Worm (Caenorhabditis elegans) whole organism, mixed stage, embryonic: ENCODE results near the gene clec-50.

Experiments used
- blmp-1 ChIP-seq: fragments of 150-350 bp; optimal IDR thresholded peaks from 2 replicates; lab custom pipeline; 2014; ENCODE audit warnings: missing biosample characterization, missing genetic modification characterization
- ces-1 ChIP-seq: fragments of 150-350 bp; optimal IDR thresholded peaks from 2 replicates; lab custom pipeline; 2014; ENCODE audit warnings: missing biosample characterization, missing genetic modification reagents, missing genetic modification characterization
- elt-1 ChIP-seq: sonication (generic microtip); optimal IDR thresholded peaks from 2 replicates; lab custom pipeline; 2017; ENCODE audit warnings: missing genetic modification characterization, mild to moderate bottlenecking, missing compliant biosample characterization, antibody characterized with exemption, moderate library complexity, borderline replicate concordance; ENCODE audit not compliant: insufficient read depth
- elt-3 ChIP-seq: fragments of 150-350 bp; optimal IDR thresholded peaks from 2 replicates; lab custom pipeline; 2014; ENCODE audit warnings: missing biosample characterization, missing genetic modification characterization
- hlh-1 ChIP-seq: fragments of 150-350 bp; optimal IDR thresholded peaks from 2 replicates; lab custom pipeline; 2014; ENCODE audit warnings: missing biosample characterization, missing genetic modification reagents, missing genetic modification characterization
- mep-1 ChIP-seq: fragments of 150-350 bp; optimal IDR thresholded peaks from 2 replicates; lab custom pipeline; 2017; ENCODE audit warnings: missing biosample characterization, missing genetic modification reagents, missing genetic modification characterization, inconsistent platforms
- nhr-12 ChIP-seq: fragments of 150-350 bp; optimal IDR thresholded peaks from 2 replicates; lab custom pipeline; 2014; ENCODE audit warnings: missing biosample characterization, missing genetic modification characterization
- nhr-237 ChIP-seq: fragments of 150-350 bp; optimal IDR thresholded peaks from 2 replicates; lab custom pipeline; 2014; ENCODE audit warnings: missing biosample characterization, missing genetic modification characterization
- pha-4 ChIP-seq: fragments of 150-350 bp; optimal IDR thresholded peaks from 2 replicates; lab custom pipeline; 2018; ENCODE audit warnings: missing biosample characterization, missing genetic modification reagents, missing genetic modification characterization
- snpc-4 ChIP-seq: fragments of 150-350 bp; optimal IDR thresholded peaks from 2 replicates; lab custom pipeline; 2014; ENCODE audit warnings: missing biosample characterization, missing genetic modification characterization
- tbx-8 ChIP-seq: fragments of 200-800 bp; sonication (Bioruptor generic); optimal IDR thresholded peaks from 2 replicates; lab custom pipeline; 2018; ENCODE audit warnings: mild to moderate bottlenecking, missing genetic modification characterization, moderate library complexity, missing compliant biosample characterization
- unc-39 ChIP-seq: fragments of 150-350 bp; optimal IDR thresholded peaks from 2 replicates; lab custom pipeline; 2014; ENCODE audit warnings: missing biosample characterization, missing genetic modification characterization
- unc-62 ChIP-seq: fragments of 150-350 bp; optimal IDR thresholded peaks from 2 replicates; lab custom pipeline; 2014; ENCODE audit warnings: missing biosample characterization, missing genetic modification reagents, missing genetic modification characterization
- ztf-11 ChIP-seq: fragments of 150-350 bp; optimal IDR thresholded peaks from 2 replicates; lab custom pipeline; 2014; ENCODE audit warnings: missing biosample characterization, missing genetic modification characterization

- no peak for TF ChIP-seq snpc-4 (tag; lab: Kevin White, UChicago)
- no peak for TF ChIP-seq elt-1
- TF ChIP-seq ztf-11 (tag; lab: Kevin White, UChicago), result no peak
- no peak for TF ChIP-seq pha-4 (tag; lab: Kevin White, UChicago)
- no peak for TF ChIP-seq nhr-237 (tag; lab: Kevin White, UChicago)
- no peak for TF ChIP-seq mep-1 (tag; lab: Kevin White, UChicago)
- no peak for TF ChIP-seq elt-3 (tag; lab: Kevin White, UChicago)
- TF ChIP-seq tbx-8 (GFP tag; lab: Kevin White, UChicago), result no peak
- TF ChIP-seq unc-39 (tag; lab: Kevin White, UChicago), result no peak
- TF ChIP-seq blmp-1, result no peak
- TF ChIP-seq nhr-12 (tag; lab: Kevin White, UChicago), result no peak
- TF ChIP-seq ces-1 (GFP tag; lab: Kevin White, UChicago), result no peak
- no peak for TF ChIP-seq hlh-1 (tag; lab: Kevin White, UChicago)
- no peak for TF ChIP-seq unc-62
Observed at ce11 chrV:19715419-19715818, 39.7 kb downstream of the clec-50 start, which contains the start of gene Y43F8C.16.
